Fruit fly (Drosophila melanogaster) whole organism: ENCODE measurements around the gene sba.

Experiments
- CG8478 ChIP-seq: fragments of >200 bp; optimal IDR thresholded peaks from 2 replicates; lab custom pipeline; 2018; ENCODE audit warnings: inconsistent platforms
- EcR ChIP-seq, 2 experiments: fragments of >200 bp; optimal IDR thresholded peaks; 2 replicates each; lab custom pipeline; 2017; ENCODE audit warnings: missing biosample characterization in 2 of 2, missing genetic modification characterization in 2 of 2, missing genetic modification reagents in 2 of 2
- pan ChIP-seq: fragments of >200 bp; optimal IDR thresholded peaks from 2 replicates; lab custom pipeline; 2017
- usp ChIP-seq: fragments of >200 bp; optimal IDR thresholded peaks from 2 replicates; lab custom pipeline; 2017; ENCODE audit warnings: missing biosample characterization, missing genetic modification characterization, mixed read lengths

DNA sequence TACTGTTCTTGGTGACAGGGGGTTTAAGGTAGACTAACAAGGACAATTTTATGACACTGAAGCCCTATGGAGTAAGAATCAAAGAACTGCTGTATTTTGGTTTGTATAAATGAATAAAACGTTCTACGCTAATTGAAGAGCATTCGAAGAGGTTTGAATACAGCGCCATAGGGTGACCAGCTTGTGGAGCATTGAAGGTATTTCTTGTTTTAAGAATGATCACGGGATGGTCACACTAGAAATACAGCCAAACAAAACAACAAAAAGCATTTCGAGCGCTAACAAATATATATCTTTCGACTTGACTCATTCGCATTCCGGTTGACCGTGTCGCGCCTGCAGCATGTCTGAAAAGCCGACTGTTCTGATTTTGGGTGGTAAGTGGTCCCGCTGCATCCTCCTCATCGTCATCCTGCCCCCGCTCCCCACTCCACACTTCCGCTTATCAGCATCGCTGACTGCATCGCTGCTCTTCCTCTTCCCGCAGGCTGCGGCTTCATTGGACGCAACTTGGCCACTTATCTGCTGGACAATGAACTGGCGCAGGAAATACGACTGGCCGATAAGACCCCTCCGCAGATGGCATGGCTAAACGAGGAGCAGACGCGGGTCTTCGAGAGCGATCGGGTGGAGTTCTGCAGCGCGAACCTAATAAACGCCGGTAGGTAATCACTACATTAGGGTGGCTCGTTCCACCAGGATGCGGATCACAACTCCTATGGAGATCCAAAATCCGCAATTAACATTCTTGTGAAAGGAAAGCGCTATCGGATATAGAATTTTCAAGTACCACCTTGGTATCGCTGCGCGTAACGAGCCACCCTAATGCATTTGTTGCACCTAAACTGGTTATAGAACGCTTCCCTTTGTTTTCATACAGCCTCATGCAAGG, 11.2 kb upstream of the sba start, which contains the start of gene CG5854:
- TF ChIP-seq pan (lab: Kevin White, UChicago) (no peak), CG8478 (no peak), EcR (GFP tag; optimal IDR thresholded peaks at IDR 0.05; lab: Kevin White, UChicago) (no peak), usp (GFP tag; lab: Kevin White, UChicago) (no peak)
